Worm (Caenorhabditis elegans) whole organism, mixed stage, embryonic: ENCODE data around the gene zmp-4.

Experiments
- elt-1 ChIP-seq: sonication (generic microtip); optimal IDR thresholded peaks from 2 replicates; lab custom pipeline; 2017; ENCODE audit warnings: missing genetic modification characterization, mild to moderate bottlenecking, missing compliant biosample characterization, antibody characterized with exemption, moderate library complexity, borderline replicate concordance; ENCODE audit not compliant: insufficient read depth
- nhr-12 ChIP-seq: fragments of 150-350 bp; optimal IDR thresholded peaks from 2 replicates; lab custom pipeline; 2014; ENCODE audit warnings: missing biosample characterization, missing genetic modification characterization
- nhr-2 ChIP-seq: fragments of 150-350 bp; optimal IDR thresholded peaks from 2 replicates; lab custom pipeline; 2014; ENCODE audit warnings: missing biosample characterization, missing genetic modification characterization
- nhr-76 ChIP-seq: sonication (generic microtip); optimal IDR thresholded peaks from 2 replicates; lab custom pipeline; 2017; ENCODE audit warnings: missing biosample characterization, missing genetic modification characterization
- snpc-4 ChIP-seq: fragments of 150-350 bp; optimal IDR thresholded peaks from 2 replicates; lab custom pipeline; 2014; ENCODE audit warnings: missing biosample characterization, missing genetic modification characterization

DNA sequence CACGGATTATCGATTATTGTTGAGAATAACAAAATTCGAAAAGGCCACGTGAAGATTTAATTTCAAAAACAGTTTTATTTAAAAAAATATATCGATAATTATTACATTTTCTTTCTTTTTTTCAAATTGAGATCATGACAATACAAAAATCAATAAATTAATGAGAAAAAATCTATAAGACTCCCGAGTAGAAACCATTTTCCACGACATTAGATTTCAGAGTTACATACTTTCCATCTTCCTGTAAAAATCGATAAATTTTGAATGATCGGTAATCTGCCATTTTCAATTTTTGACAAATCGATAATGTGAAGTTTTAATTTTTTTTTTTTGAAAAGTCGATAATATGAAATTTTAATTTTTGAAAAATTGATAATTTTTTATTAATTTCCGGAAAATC lies 24.3 kb upstream of the zmp-4 start, which contains the start of gene C30G7.3:
- TF ChIP-seq snpc-4 (tag; lab: Kevin White, UChicago) (no peak), elt-1 (tag; lab: Kevin White, UChicago) (no peak), nhr-2 (tag; lab: Kevin White, UChicago) (no peak), nhr-12 (no peak), nhr-76 (tag; lab: Kevin White, UChicago) (no peak)
